Worm (Caenorhabditis elegans): ENCODE measurements around the gene R08C7.5.

The R08C7.5 gene

DNA sequence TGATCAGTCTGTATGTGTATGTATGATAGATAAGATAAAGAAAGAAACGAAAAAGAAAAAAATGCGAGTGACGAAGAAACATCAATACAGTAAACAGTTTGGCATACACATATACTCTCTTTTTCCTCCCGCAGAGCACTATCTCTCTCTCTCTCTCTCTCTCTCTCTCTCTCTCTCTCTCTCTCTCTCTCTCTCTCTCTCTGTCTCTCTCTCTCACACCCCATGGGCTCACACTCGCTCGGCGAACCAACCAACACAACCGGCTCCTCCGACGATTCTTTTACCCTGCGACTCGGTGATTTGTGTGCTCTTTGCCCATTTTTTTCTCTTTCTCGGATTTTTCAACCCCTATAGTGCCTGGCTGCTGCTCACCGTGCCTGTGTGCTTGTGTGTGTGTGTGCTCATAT is 23.0 kb upstream of the R08C7.5 start:
- TF ChIP-seq elt-1 (tag; optimal IDR thresholded peaks at IDR 0.05; ENCODE audit: borderline replicate concordance, insufficient read depth) (no peak), cnd-1 (tag; optimal IDR thresholded peaks at IDR 0.05) (no peak), nhr-2 (tag; optimal IDR thresholded peaks at IDR 0.05) (no peak), ham-2 (GFP tag; optimal IDR thresholded peaks at IDR 0.05) (no peak), hlh-1 (tag; optimal IDR thresholded peaks at IDR 0.05) (no peak), nhr-237 (tag; optimal IDR thresholded peaks at IDR 0.05) (peak; percentile 60), unc-62 (GFP tag; optimal IDR thresholded peaks at IDR 0.05) (no peak), zip-8 (tag; optimal IDR thresholded peaks at IDR 0.05) (no peak), lsy-2 (tag; optimal IDR thresholded peaks at IDR 0.05) (peak; percentile 11), blmp-1 (tag; optimal IDR thresholded peaks at IDR 0.05) (no peak), ceh-83 (GFP tag; optimal IDR thresholded peaks at IDR 0.05) (no peak), M03D4.4 (tag; optimal IDR thresholded peaks at IDR 0.05) (peak; percentile 3), ceh-39 (tag; optimal IDR thresholded peaks at IDR 0.05) (no peak), unc-120 (tag; optimal IDR thresholded peaks at IDR 0.05; ENCODE audit: poor library complexity, severe bottlenecking) (peak; percentile 48), nhr-28 (tag; optimal IDR thresholded peaks at IDR 0.05) (no peak), ces-1 (GFP tag; optimal IDR thresholded peaks at IDR 0.05) (no peak), mab-5 (tag; optimal IDR thresholded peaks at IDR 0.05) (no peak), elt-3 (tag; optimal IDR thresholded peaks at IDR 0.05) (no peak), flh-1 (GFP tag; optimal IDR thresholded peaks at IDR 0.05) (no peak), lin-13 (tag; optimal IDR thresholded peaks at IDR 0.05) (no peak), snpc-4 (tag; optimal IDR thresholded peaks at IDR 0.05) (no peak), nhr-76 (tag; optimal IDR thresholded peaks at IDR 0.05) (no peak), bed-3 (GFP tag; optimal IDR thresholded peaks at IDR 0.05) (no peak), pha-4 (tag; optimal IDR thresholded peaks at IDR 0.05) (peak; percentile 56), drap-1 (GFP tag; optimal IDR thresholded peaks at IDR 0.05) (peak; percentile 20), sptf-1 (tag; optimal IDR thresholded peaks at IDR 0.05) (no peak), tbx-8 (GFP tag; optimal IDR thresholded peaks at IDR 0.05) (no peak), mls-2 (tag; optimal IDR thresholded peaks at IDR 0.05) (no peak), lin-32 (GFP tag; optimal IDR thresholded peaks at IDR 0.05) (no peak), unc-39 (tag; optimal IDR thresholded peaks at IDR 0.05) (no peak), mep-1 (tag; optimal IDR thresholded peaks at IDR 0.05) (no peak), sem-2 (GFP tag; optimal IDR thresholded peaks at IDR 0.05) (no peak), ztf-11 (tag; optimal IDR thresholded peaks at IDR 0.05) (no peak)

DNA sequence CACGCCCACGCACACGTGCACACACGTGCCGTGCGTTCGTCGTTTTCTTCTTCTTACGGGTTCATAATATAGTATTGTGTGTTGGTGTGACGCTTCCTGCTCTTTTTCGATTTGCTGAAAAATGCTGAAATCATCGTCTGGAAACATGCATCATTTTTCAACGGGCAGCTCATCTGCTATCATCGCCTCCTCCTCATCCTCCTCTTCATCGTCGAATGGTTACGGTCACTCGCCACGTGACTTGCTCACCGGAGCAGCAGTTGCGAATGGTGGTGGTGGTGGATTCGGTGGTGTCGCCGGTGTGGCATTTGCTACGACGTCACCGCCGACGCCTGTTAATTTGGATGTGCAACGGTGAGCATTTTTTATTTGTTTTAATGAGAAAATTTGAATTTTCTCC is 21.3 kb upstream of the R08C7.5 start:
- no peak for TF ChIP-seq M03D4.4 (tag; optimal IDR thresholded peaks at IDR 0.05)
- no peak for TF ChIP-seq ceh-43 (GFP tag; optimal IDR thresholded peaks at IDR 0.05)
- no peak for TF ChIP-seq drap-1 (GFP tag; optimal IDR thresholded peaks at IDR 0.05)
- no peak for TF ChIP-seq mls-2 (tag; optimal IDR thresholded peaks at IDR 0.05)
- TF ChIP-seq lin-13 (tag; optimal IDR thresholded peaks at IDR 0.05), result no peak
- TF ChIP-seq elt-1 (tag; optimal IDR thresholded peaks at IDR 0.05; ENCODE audit: borderline replicate concordance, insufficient read depth), result no peak
- no peak for TF ChIP-seq ceh-39 (tag; optimal IDR thresholded peaks at IDR 0.05)
- TF ChIP-seq nhr-76 (tag; optimal IDR thresholded peaks at IDR 0.05), result no peak
- no peak for TF ChIP-seq lin-32 (GFP tag; optimal IDR thresholded peaks at IDR 0.05)
- no peak for TF ChIP-seq ztf-11 (tag; optimal IDR thresholded peaks at IDR 0.05)
- no peak for TF ChIP-seq ceh-83 (GFP tag; optimal IDR thresholded peaks at IDR 0.05)
- no peak for TF ChIP-seq lsy-2 (tag; optimal IDR thresholded peaks at IDR 0.05)
- TF ChIP-seq unc-39 (tag; optimal IDR thresholded peaks at IDR 0.05), result no peak
- TF ChIP-seq mep-1 (tag; optimal IDR thresholded peaks at IDR 0.05), result no peak
- no peak for TF ChIP-seq ces-1 (GFP tag; optimal IDR thresholded peaks at IDR 0.05)
- TF ChIP-seq unc-62 (GFP tag; optimal IDR thresholded peaks at IDR 0.05), result no peak
- TF ChIP-seq cnd-1 (tag; optimal IDR thresholded peaks at IDR 0.05), result no peak

DNA sequence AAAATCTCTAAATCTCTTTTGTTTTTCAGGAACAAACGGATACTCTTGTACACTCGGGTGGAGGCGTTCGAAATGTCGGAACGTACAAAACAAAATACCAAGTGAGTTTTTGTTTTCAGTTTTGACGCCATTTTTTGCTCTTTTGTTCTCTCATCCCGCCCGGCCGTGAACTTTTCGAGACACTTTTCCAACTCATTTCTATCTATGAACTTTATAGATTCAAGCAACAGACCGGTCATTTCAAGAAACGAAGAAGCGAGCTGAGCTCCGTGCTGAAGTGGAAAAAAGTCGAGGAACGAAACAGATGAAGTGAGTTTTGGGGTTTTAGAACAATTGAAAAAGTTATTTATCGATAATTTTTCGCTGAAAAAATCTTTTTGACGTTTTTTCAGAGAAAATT is 19.5 kb upstream of the R08C7.5 start:
- no peak for TF ChIP-seq ceh-83 (GFP tag; optimal IDR thresholded peaks at IDR 0.05)
- no peak for TF ChIP-seq elt-3 (tag; optimal IDR thresholded peaks at IDR 0.05)
- TF ChIP-seq ceh-43 (GFP tag; optimal IDR thresholded peaks at IDR 0.05), result no peak
- TF ChIP-seq nhr-2 (tag; optimal IDR thresholded peaks at IDR 0.05), result no peak
- TF ChIP-seq hlh-1 (tag; optimal IDR thresholded peaks at IDR 0.05), result no peak
- no peak for TF ChIP-seq lsy-2 (tag; optimal IDR thresholded peaks at IDR 0.05)
- TF ChIP-seq elt-1 (tag; optimal IDR thresholded peaks at IDR 0.05; ENCODE audit: borderline replicate concordance, insufficient read depth), result no peak
- TF ChIP-seq mab-5 (tag; optimal IDR thresholded peaks at IDR 0.05), result no peak
- no peak for TF ChIP-seq unc-120 (tag; optimal IDR thresholded peaks at IDR 0.05; ENCODE audit: poor library complexity, severe bottlenecking)

All from whole organism, mixed stage, embryonic.